Fruit fly (Drosophila melanogaster) whole organism, pupa: ENCODE data around the gene NELF-B.

Experiments used
- CG10348 ChIP-seq: fragments of 200-800 bp; sonication (Bioruptor generic); IDR thresholded peaks from 2 replicates; pipeline ENCODE4 v1.3.6; 2022; ENCODE audit warnings: missing biosample characterization, missing genetic modification characterization
- CG12605 ChIP-seq: fragments of 200-800 bp; sonication (Bioruptor generic); IDR thresholded peaks from 2 replicates; pipeline ENCODE4 v1.3.6; 2022; ENCODE audit warnings: missing biosample characterization, missing genetic modification characterization
- CG14655 ChIP-seq: fragments of 200-800 bp; sonication (Bioruptor generic); optimal IDR thresholded peaks from 3 replicates; lab custom pipeline; 2017; ENCODE audit warnings: mild to moderate bottlenecking, missing biosample characterization, missing genetic modification reagents, missing genetic modification characterization
- CG15710 ChIP-seq: fragments of 200-800 bp; sonication (Bioruptor generic); optimal IDR thresholded peaks from 2 replicates; lab custom pipeline; 2018; ENCODE audit warnings: missing biosample characterization, mild to moderate bottlenecking, missing genetic modification characterization, moderate library complexity
- CG17806 ChIP-seq: fragments of 200-800 bp; sonication (Bioruptor generic); optimal IDR thresholded peaks from 2 replicates; lab custom pipeline; 2018; ENCODE audit warnings: missing biosample characterization, mild to moderate bottlenecking, missing genetic modification characterization, moderate library complexity
- CG8301 ChIP-seq: fragments of 200-800 bp; sonication (Bioruptor generic); optimal IDR thresholded peaks from 2 replicates; lab custom pipeline; 2018; ENCODE audit warnings: missing biosample characterization, mild to moderate bottlenecking, missing genetic modification characterization
- EcR ChIP-seq: fragments of 200-800 bp; sonication (Bioruptor generic); optimal IDR thresholded peaks from 3 replicates; lab custom pipeline; 2019; ENCODE audit warnings: missing biosample characterization, missing genetic modification characterization, mild to moderate bottlenecking, moderate library complexity, missing genetic modification reagents
- Pif1A ChIP-seq: fragments of 200-800 bp; sonication (Bioruptor generic); optimal IDR thresholded peaks from 3 replicates; lab custom pipeline; 2016; ENCODE audit warnings: missing biosample characterization, missing genetic modification characterization
- gl ChIP-seq: fragments of 200-800 bp; sonication (Bioruptor generic); optimal IDR thresholded peaks from 2 replicates; lab custom pipeline; 2018; ENCODE audit warnings: missing biosample characterization, mild to moderate bottlenecking, missing genetic modification characterization

- TF ChIP-seq CG10348 (GFP tag; lab: Robert Waterston, UW): no peak
- TF ChIP-seq CG14655 (GFP tag; lab: Kevin White, UChicago): peak; percentile 65
- no peak for TF ChIP-seq EcR (GFP tag; lab: Kevin White, UChicago)
- peak; percentile 48 for TF ChIP-seq Pif1A (GFP tag; lab: Kevin White, UChicago)
- TF ChIP-seq CG17806 (tag; lab: Kevin White, UChicago): peak; percentile 51
- peak; percentile 67 for TF ChIP-seq CG8301
- peak; percentile 33 for TF ChIP-seq CG15710 (tag; lab: Kevin White, UChicago)
- peak; percentile 74 for TF ChIP-seq CG12605 (GFP tag; lab: Robert Waterston, UW)
- TF ChIP-seq gl (tag; lab: Kevin White, UChicago): no peak
Observed at dm6 chrX:7692740-7693064, 35.5 kb downstream of the NELF-B start.
